Worm (Caenorhabditis elegans) whole organism, dauer: Measurements from ENCODE around the gene B0035.22.

ENCODE experiments used
- unc-62 ChIP-seq: sonication (generic microtip); optimal IDR thresholded peaks from 2 replicates; lab custom pipeline; 2017; ENCODE audit warnings: missing biosample characterization, missing genetic modification reagents, missing genetic modification characterization

B0035.22 gene

DNA sequence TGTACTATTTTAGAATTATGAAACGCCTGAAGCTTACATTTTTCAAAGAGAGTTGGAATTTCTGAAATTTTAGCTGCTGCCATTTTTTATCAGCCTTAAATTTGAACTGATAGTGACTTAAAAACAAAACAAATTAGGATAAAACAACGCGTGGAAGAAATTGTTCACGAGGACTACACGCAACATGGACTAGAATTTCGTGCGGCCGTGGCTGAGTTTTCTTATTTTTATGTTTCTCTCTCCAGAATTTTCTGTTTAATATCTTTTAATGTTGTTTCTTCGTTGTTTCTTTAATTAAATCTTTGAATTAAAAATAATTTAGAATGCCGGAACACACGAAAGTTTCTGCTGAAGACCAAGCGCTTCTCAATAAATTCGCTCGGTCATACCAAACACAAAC lies at the start of gene B0035.22, which contains the start of the genes B0035.3 and pfd-4:
TSS of gene B0035.22 (plus strand) at position 269 of the 400 bp plus-strand sequence.
TSS of gene B0035.3 (minus strand) at position 114 of the 400 bp plus-strand sequence.
TSS of gene pfd-4 (plus strand) at position 323 of the 400 bp plus-strand sequence.
- TF ChIP-seq unc-62: no peak

ce11 chrIV:11266090-11266489 lies 48.9 kb upstream of the B0035.22 start, which contains the start of gene col-127:
Gene col-127, minus strand, starts transcription at chrIV:11266190.
- no peak for TF ChIP-seq unc-62

- no peak for TF ChIP-seq unc-62
Measured at ce11 chrIV:11269483-11269882, 45.5 kb upstream of the B0035.22 start.

DNA sequence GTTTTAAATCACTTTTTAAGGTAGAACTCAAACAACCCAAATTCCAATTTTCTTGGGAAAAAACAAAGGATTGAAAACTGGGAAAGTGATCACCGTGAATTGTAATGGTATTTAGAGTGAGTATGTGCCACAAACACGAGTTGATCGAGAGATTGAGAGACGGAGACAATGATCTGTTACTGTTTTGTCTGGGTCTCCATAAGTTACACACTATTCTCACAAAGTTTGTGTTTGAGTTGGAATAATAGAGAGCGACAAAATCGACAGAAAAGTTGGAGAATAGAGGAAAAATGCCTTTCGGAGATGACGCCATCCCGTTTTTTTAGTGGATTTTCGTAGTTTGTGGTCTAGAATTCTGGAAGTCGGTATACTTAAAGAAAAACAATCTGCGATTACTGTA lies 43.7 kb upstream of the B0035.22 start, which contains the start of gene nhr-7:
TSS of gene nhr-7 (minus strand) at position 101 of the 400 bp plus-strand sequence.
- no peak for TF ChIP-seq unc-62

- TF ChIP-seq unc-62: no peak
Measured at ce11 chrIV:11273151-11273550, 41.8 kb upstream of the B0035.22 start, which contains the start of gene gtl-2. Gene gtl-2, plus strand, starts transcription at chrIV:11273451.

- TF ChIP-seq unc-62: no peak
Measured at ce11 chrIV:11276026-11276425, 38.9 kb upstream of the B0035.22 start.

ce11 chrIV:11284102-11284531 lies 30.8 kb upstream of the B0035.22 start:
- TF ChIP-seq unc-62: no peak

- no peak for TF ChIP-seq unc-62
Measured at ce11 chrIV:11285239-11285638, 29.7 kb upstream of the B0035.22 start.

DNA sequence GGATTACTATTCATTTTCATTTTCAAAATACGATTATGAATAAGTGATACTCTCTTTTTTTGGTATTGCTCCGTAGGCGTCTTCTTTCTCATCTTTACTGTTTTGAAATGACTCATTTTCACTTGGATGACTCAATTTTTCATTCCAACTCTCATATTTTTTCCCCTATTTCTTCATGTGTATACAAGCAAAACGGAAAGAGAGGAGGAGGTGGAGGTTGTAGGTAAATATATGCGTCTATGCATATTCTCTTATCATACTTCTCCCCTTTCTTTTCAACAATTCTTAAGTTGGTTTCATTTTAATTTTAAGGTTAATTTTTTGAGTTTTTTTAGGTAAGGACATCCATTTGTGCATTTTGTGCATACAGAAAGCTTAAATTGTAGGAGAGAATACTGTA lies 28.8 kb upstream of the B0035.22 start:
- TF ChIP-seq unc-62: no peak

DNA sequence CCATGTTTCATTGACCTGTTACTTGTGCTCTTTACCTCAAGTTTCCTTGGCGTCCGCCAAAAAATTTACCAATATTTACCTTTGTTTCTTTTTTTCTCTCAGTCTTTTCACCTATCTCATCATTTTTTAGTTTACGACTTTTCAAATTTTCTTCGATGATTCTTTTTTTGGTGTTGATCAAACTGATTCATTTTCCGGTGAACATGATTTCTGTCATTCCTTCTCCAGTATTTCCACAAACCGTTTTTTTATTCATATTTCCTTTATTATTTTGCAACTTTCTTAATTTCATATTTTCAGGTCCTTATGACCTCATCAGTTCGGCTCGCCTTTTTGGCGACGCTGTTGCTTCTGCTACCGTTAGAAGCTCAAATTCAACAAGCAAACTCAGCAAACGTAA lies 27.4 kb upstream of the B0035.22 start, which contains the start of gene F54D1.6:
TSS of gene F54D1.6 (plus strand) at position 301 of the 400 bp plus-strand sequence.
- TF ChIP-seq unc-62: no peak

DNA sequence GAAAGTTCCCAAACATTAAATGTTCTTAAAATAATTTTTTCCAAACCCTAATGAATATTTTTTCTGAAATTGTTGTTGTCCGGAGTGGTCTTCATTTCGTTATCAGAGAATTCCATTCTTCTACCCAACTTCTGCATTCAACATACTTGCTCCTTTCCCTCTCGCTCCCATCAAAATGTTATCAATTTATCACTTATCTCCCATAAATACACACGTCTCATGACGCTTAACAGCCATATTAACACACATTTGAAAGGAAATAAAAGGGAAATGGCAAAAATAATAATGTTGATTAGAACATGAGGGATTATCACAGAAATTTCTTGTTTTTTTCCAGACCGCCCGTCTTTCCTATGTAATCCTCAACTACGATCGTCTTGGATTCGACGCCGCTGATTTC lies 26.0 kb upstream of the B0035.22 start:
- TF ChIP-seq unc-62: no peak

ce11 chrIV:11296787-11297186 lies 18.2 kb upstream of the B0035.22 start, which contains the start of gene mttu-1:
Gene mttu-1, minus strand, starts transcription at chrIV:11296887.
- TF ChIP-seq unc-62: no peak

DNA sequence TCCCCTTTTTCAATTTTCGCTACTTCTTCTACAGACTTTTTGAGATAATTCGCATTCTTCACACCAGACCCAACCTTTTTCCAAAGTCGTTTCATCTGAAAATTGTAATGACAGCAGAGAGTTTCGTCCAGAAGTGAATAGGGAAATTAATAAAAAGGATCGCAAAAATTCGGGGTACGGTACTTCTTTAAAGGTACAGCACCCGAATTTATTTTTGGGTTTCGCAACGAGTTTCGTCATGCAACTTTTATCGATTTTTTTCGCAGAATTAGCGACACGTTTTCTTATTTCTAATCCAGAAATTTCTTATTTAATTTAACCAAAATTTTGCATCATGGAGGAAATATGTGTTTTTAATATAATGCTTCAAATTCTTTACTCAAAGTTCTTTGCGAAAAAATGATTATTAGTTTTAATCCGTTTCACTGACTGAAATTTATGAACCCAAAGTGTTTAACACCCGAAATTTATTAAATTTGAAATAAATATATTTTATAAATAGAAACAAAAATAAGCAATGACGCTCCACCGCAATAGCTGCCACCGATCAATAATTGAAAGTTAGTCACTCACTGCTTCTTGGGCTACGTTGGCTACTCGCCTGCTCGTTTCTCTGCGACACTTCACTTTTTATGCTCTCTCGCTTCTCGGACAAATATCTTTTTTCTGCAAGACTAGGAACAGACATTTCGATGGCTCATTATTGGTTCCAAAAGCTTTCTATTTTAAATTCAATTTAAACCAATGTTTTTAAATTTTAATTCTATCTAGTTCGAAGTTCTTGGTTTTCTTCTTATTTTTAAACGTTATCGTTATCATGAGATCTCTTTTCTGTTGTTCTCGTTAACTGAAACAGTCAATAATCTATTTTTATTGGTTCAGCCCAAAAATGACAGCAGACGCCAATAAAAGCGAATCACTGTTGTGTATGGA lies 16.5 kb upstream of the B0035.22 start, which contains the start of the genes B0035.15 and dnj-1:
TSS of gene B0035.15 (minus strand) at position 99 of the 933 bp plus-strand sequence.
TSS of gene dnj-1 (plus strand) at position 883 of the 933 bp plus-strand sequence.
- TF ChIP-seq unc-62: no peak

DNA sequence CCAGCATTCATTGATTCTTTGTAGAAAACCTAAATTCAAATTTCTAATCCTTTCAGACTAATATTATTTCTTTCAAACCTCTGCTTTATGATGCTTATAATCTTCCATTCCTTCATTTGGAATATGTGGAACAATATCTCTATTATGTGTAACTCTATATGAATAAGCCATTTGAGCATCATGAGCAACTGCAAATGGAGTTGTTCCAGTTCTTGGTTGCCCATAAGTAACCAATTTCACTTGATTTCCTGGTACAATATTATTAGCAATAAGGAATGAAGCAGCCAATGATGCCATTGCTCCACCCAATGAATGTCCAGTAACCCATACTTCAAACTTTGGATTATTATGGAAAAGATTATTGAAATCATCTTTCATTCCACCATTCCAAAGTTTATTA lies 10.0 kb upstream of the B0035.22 start:
- TF ChIP-seq unc-62: no peak

DNA sequence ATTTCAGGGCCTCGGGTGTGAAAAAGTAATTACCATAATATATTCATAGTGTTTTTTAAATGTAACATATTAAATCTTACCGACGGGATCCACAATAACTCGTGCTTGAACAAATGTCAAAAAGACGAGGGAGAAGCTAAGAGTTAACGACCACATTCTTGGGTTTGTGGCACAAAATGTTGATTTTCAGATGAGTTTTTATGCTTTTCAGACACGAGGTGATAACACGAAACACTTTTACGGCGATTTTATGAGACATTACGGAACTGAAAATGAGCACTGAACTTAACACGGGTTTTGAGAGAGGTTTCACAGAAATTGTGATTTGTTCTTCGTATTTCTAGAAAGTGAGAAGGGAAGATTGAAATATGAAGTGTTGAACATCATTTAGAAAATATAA lies 8.4 kb upstream of the B0035.22 start, which contains the start of gene B0035.13:
TSS of gene B0035.13 (minus strand) at position 173 of the 400 bp plus-strand sequence.
- TF ChIP-seq unc-62: no peak

DNA sequence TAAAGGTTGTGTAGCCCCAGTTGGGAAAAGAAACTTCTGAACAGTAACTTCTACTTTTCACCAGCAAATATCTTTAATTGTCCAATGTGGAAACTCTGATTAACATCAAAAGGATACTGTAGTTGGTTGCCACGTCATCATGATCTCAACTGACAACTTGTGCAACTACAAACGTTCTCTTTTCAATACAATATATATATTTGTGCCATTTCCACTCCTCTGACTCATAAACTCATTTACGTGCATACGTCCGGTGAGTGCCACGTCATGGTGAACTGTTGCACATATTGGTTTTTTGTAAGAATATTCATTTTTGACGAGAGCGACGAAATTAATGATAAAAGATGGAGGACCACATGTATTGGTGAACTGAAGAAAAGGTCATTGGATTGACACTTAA lies 7.2 kb upstream of the B0035.22 start:
- TF ChIP-seq unc-62: no peak

- TF ChIP-seq unc-62: no peak
Measured at ce11 chrIV:11310624-11311023, 4.3 kb upstream of the B0035.22 start, which contains the start of gene znf-207. Gene znf-207, plus strand, starts transcription at chrIV:11310972.
